Worm (Caenorhabditis elegans) whole organism, mixed stage, embryonic: Measurements from ENCODE around the gene hbl-1.
A peak's percentile ranks its signal among the peaks of the same experiment; 100 is the strongest.

Experiments used
- bed-3 ChIP-seq: fragments of 200-800 bp; sonication (Bioruptor generic); optimal IDR thresholded peaks from 3 replicates; lab custom pipeline; 2018; ENCODE audit warnings: mild to moderate bottlenecking, missing genetic modification characterization, moderate library complexity, missing compliant biosample characterization
- ceh-83 ChIP-seq: fragments of 200-800 bp; sonication (Bioruptor generic); optimal IDR thresholded peaks from 2 replicates; lab custom pipeline; 2018; ENCODE audit warnings: mild to moderate bottlenecking, missing genetic modification characterization, missing compliant biosample characterization
- ces-1 ChIP-seq: fragments of 150-350 bp; optimal IDR thresholded peaks from 2 replicates; lab custom pipeline; 2014; ENCODE audit warnings: missing biosample characterization, missing genetic modification reagents, missing genetic modification characterization
- elt-1 ChIP-seq: sonication (generic microtip); optimal IDR thresholded peaks from 2 replicates; lab custom pipeline; 2017; ENCODE audit warnings: missing genetic modification characterization, mild to moderate bottlenecking, missing compliant biosample characterization, antibody characterized with exemption, moderate library complexity, borderline replicate concordance; ENCODE audit not compliant: insufficient read depth
- elt-3 ChIP-seq: fragments of 150-350 bp; optimal IDR thresholded peaks from 2 replicates; lab custom pipeline; 2014; ENCODE audit warnings: missing biosample characterization, missing genetic modification characterization
- lin-32 ChIP-seq: fragments of 200-800 bp; sonication (Bioruptor generic); optimal IDR thresholded peaks from 2 replicates; lab custom pipeline; 2018; ENCODE audit warnings: mild to moderate bottlenecking, missing genetic modification characterization, missing compliant biosample characterization
- unc-62 ChIP-seq: fragments of 150-350 bp; optimal IDR thresholded peaks from 2 replicates; lab custom pipeline; 2014; ENCODE audit warnings: missing biosample characterization, missing genetic modification reagents, missing genetic modification characterization

DNA sequence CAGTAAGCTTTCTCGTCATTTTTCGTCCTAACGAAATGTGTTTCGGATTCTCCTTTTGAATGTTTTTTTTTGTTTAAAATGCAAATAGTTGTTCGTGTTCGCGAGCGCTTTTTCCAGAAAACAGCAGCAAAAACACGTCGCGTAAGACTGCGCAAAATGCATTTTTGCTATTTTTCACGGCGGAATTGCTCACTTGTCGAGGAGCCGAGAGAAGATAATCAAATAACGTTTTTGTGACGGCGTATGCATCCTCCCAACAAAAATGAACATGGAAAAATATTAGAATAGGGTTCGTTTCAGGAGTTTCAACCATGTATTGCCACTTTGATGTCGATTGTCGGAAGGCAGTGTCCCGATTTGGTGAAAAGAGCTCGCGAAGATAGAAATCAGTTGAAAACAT is 55.1 kb downstream of the hbl-1 start:
- TF ChIP-seq lin-32 (GFP tag; lab: Kevin White, UChicago) (no peak), unc-62 (no peak), ceh-83 (GFP tag; lab: Kevin White, UChicago) (no peak), ces-1 (GFP tag; lab: Kevin White, UChicago) (peak; percentile 35), elt-1 (tag; lab: Kevin White, UChicago) (no peak), bed-3 (no peak), elt-3 (tag; lab: Kevin White, UChicago) (no peak)
